Worm (Caenorhabditis elegans) whole organism, late embryonic: ENCODE results near the gene scyl-1.

ENCODE experiments used
- F13H6.1 ChIP-seq: sonication (generic microtip); optimal IDR thresholded peaks from 2 replicates; lab custom pipeline; 2016; ENCODE audit warnings: missing genetic modification characterization, missing compliant biosample characterization
- K02D7.2 ChIP-seq: sonication (generic microtip); optimal IDR thresholded peaks from 2 replicates; lab custom pipeline; 2017; ENCODE audit warnings: mild to moderate bottlenecking, missing genetic modification characterization, missing compliant biosample characterization
- ahr-1 ChIP-seq: sonication (generic microtip); optimal IDR thresholded peaks from 2 replicates; lab custom pipeline; 2016; ENCODE audit warnings: missing genetic modification characterization, missing compliant biosample characterization
- ceh-18 ChIP-seq: sonication (generic microtip); optimal IDR thresholded peaks from 2 replicates; lab custom pipeline; 2016; ENCODE audit warnings: missing genetic modification characterization, missing compliant biosample characterization
- ceh-19 ChIP-seq: fragments of 200-800 bp; sonication (Bioruptor generic); optimal IDR thresholded peaks from 2 replicates; lab custom pipeline; 2018; ENCODE audit warnings: mild to moderate bottlenecking, missing genetic modification characterization, missing compliant biosample characterization
- ceh-2 ChIP-seq: sonication (generic microtip); optimal IDR thresholded peaks from 2 replicates; lab custom pipeline; 2016; ENCODE audit warnings: missing genotype, missing genetic modification characterization, missing compliant biosample characterization
- ceh-22 ChIP-seq: sonication (generic microtip); optimal IDR thresholded peaks from 2 replicates; lab custom pipeline; 2017; ENCODE audit warnings: missing biosample characterization, missing genetic modification characterization
- ceh-31 ChIP-seq: sonication (generic microtip); optimal IDR thresholded peaks from 2 replicates; lab custom pipeline; 2016; ENCODE audit warnings: missing genetic modification characterization, missing compliant biosample characterization
- che-1 ChIP-seq: sonication (generic microtip); optimal IDR thresholded peaks from 2 replicates; lab custom pipeline; 2016; ENCODE audit warnings: mild to moderate bottlenecking, missing genetic modification characterization, missing compliant biosample characterization
- elt-2 ChIP-seq: sonication (generic microtip); optimal IDR thresholded peaks from 2 replicates; lab custom pipeline; 2016; ENCODE audit warnings: missing genetic modification reagents, missing genetic modification characterization, missing compliant biosample characterization
- elt-4 ChIP-seq: sonication (generic microtip); optimal IDR thresholded peaks from 2 replicates; lab custom pipeline; 2016; ENCODE audit warnings: missing genetic modification characterization, missing compliant biosample characterization
- ets-4 ChIP-seq: sonication (generic microtip); optimal IDR thresholded peaks from 2 replicates; lab custom pipeline; 2016; ENCODE audit warnings: missing genetic modification characterization, missing compliant biosample characterization
- eyg-1 ChIP-seq: sonication (generic microtip); optimal IDR thresholded peaks from 2 replicates; lab custom pipeline; 2016; ENCODE audit warnings: missing genotype, missing genetic modification characterization, missing compliant biosample characterization
- fax-1 ChIP-seq: sonication (generic microtip); optimal IDR thresholded peaks from 2 replicates; lab custom pipeline; 2016; ENCODE audit warnings: missing genotype, missing genetic modification characterization, missing compliant biosample characterization
- fkh-10 ChIP-seq: fragments of 150-350 bp; optimal IDR thresholded peaks from 2 replicates; lab custom pipeline; 2014; ENCODE audit warnings: missing biosample characterization, missing genetic modification reagents, missing genetic modification characterization
- gmeb-2 ChIP-seq: sonication (generic microtip); optimal IDR thresholded peaks from 2 replicates; lab custom pipeline; 2016; ENCODE audit warnings: missing genetic modification characterization, inconsistent platforms, missing compliant biosample characterization
- hlh-13 ChIP-seq: fragments of 200-800 bp; sonication (Bioruptor generic); optimal IDR thresholded peaks from 2 replicates; lab custom pipeline; 2018; ENCODE audit warnings: mild to moderate bottlenecking, missing genetic modification characterization, missing compliant biosample characterization
- hlh-15 ChIP-seq: sonication (generic microtip); optimal IDR thresholded peaks from 2 replicates; lab custom pipeline; 2016; ENCODE audit warnings: missing genetic modification characterization, missing compliant biosample characterization
- hlh-6 ChIP-seq: sonication (generic microtip); optimal IDR thresholded peaks from 2 replicates; lab custom pipeline; 2016; ENCODE audit warnings: missing genotype, missing genetic modification characterization, missing compliant biosample characterization
- hlh-8 ChIP-seq: sonication (generic microtip); optimal IDR thresholded peaks from 2 replicates; lab custom pipeline; 2016; ENCODE audit warnings: missing genotype, missing genetic modification characterization, missing compliant biosample characterization
- lim-6 ChIP-seq: sonication (generic microtip); optimal IDR thresholded peaks from 2 replicates; lab custom pipeline; 2016; ENCODE audit warnings: missing genetic modification characterization, missing compliant biosample characterization
- lin-11 ChIP-seq: fragments of 200-800 bp; sonication (Bioruptor generic); optimal IDR thresholded peaks from 2 replicates; lab custom pipeline; 2018; ENCODE audit warnings: mild to moderate bottlenecking, missing genetic modification characterization, missing compliant biosample characterization
- madf-2 ChIP-seq: sonication (generic microtip); optimal IDR thresholded peaks from 2 replicates; lab custom pipeline; 2017; ENCODE audit warnings: missing genetic modification characterization, missing compliant biosample characterization
- nfya-1 ChIP-seq: sonication (generic microtip); optimal IDR thresholded peaks from 2 replicates; lab custom pipeline; 2017; ENCODE audit warnings: missing genetic modification characterization, mild to moderate bottlenecking, missing compliant biosample characterization, antibody characterized with exemption, moderate library complexity
- nhr-11 ChIP-seq: fragments of 150-350 bp; optimal IDR thresholded peaks from 2 replicates; lab custom pipeline; 2014; ENCODE audit warnings: missing biosample characterization, missing genetic modification characterization
- nhr-232 ChIP-seq: sonication (generic microtip); optimal IDR thresholded peaks from 2 replicates; lab custom pipeline; 2016; ENCODE audit warnings: missing genetic modification characterization, missing compliant biosample characterization
- npax-4 ChIP-seq: sonication (generic microtip); optimal IDR thresholded peaks from 2 replicates; lab custom pipeline; 2016; ENCODE audit warnings: missing genetic modification characterization, missing compliant biosample characterization
- odd-2 ChIP-seq: sonication (generic microtip); optimal IDR thresholded peaks from 2 replicates; lab custom pipeline; 2017; ENCODE audit warnings: antibody characterized with exemption, mild to moderate bottlenecking, missing genetic modification characterization, missing compliant biosample characterization
- pha-2 ChIP-seq: sonication (generic microtip); optimal IDR thresholded peaks from 2 replicates; lab custom pipeline; 2017; ENCODE audit warnings: mild to moderate bottlenecking, missing genetic modification characterization, missing compliant biosample characterization
- sox-4 ChIP-seq: sonication (generic microtip); optimal IDR thresholded peaks from 2 replicates; lab custom pipeline; 2017; ENCODE audit warnings: mild to moderate bottlenecking, missing genetic modification characterization, inconsistent platforms, missing compliant biosample characterization
- tbx-2 ChIP-seq: sonication (generic microtip); optimal IDR thresholded peaks from 2 replicates; lab custom pipeline; 2016; ENCODE audit warnings: missing genetic modification characterization, missing compliant biosample characterization
- tbx-7 ChIP-seq: sonication (generic microtip); optimal IDR thresholded peaks from 2 replicates; lab custom pipeline; 2016; ENCODE audit warnings: missing genotype, missing genetic modification characterization, missing compliant biosample characterization
- ttx-3 ChIP-seq: sonication (generic microtip); optimal IDR thresholded peaks from 2 replicates; lab custom pipeline; 2016; ENCODE audit warnings: missing genetic modification reagents, missing genetic modification characterization, missing compliant biosample characterization
- unc-42 ChIP-seq: sonication (generic microtip); optimal IDR thresholded peaks from 2 replicates; lab custom pipeline; 2016; ENCODE audit warnings: missing genotype, missing genetic modification characterization, missing compliant biosample characterization
- zip-5 ChIP-seq: sonication (generic microtip); optimal IDR thresholded peaks from 2 replicates; lab custom pipeline; 2016; ENCODE audit warnings: missing genetic modification characterization, missing compliant biosample characterization
- ztf-16 ChIP-seq: sonication (generic microtip); optimal IDR thresholded peaks from 2 replicates; lab custom pipeline; 2017; ENCODE audit warnings: missing genetic modification characterization, missing compliant biosample characterization

scyl-1 gene

ce11 chrV:13075432-13075831 is 33.9 kb upstream of the scyl-1 start:
- TF ChIP-seq lim-6 (tag; lab: Kevin White, UChicago) (no peak), pha-2 (tag; lab: Kevin White, UChicago) (no peak), nfya-1 (tag; lab: Kevin White, UChicago) (no peak), gmeb-2 (tag; lab: Kevin White, UChicago) (no peak), ceh-22 (tag; lab: Kevin White, UChicago) (no peak), tbx-7 (tag; lab: Kevin White, UChicago) (no peak), ttx-3 (tag; lab: Kevin White, UChicago) (no peak), K02D7.2 (tag; lab: Kevin White, UChicago) (no peak)
- TF ChIP-seq, all 69 proteins: peak for 0

- TF ChIP-seq unc-42 (tag; lab: Kevin White, UChicago): peak; percentile 31
- no peak for TF ChIP-seq F13H6.1 (tag; lab: Kevin White, UChicago)
- TF ChIP-seq hlh-8 (tag; lab: Kevin White, UChicago): no peak
- TF ChIP-seq lin-11 (tag; lab: Kevin White, UChicago): no peak
- no peak for TF ChIP-seq fax-1 (tag; lab: Kevin White, UChicago)
Measured at ce11 chrV:13074148-13074547, 32.6 kb upstream of the scyl-1 start.

ce11 chrV:13073145-13073544 is 31.6 kb upstream of the scyl-1 start:
- no peak for TF ChIP-seq ceh-31 (tag; lab: Kevin White, UChicago)
- no peak for TF ChIP-seq sox-4 (tag; lab: Kevin White, UChicago)
- no peak for TF ChIP-seq odd-2 (tag; lab: Kevin White, UChicago)
- no peak for TF ChIP-seq eyg-1 (tag; lab: Kevin White, UChicago)
- TF ChIP-seq ahr-1 (tag; lab: Kevin White, UChicago): no peak
- TF ChIP-seq ceh-18 (tag; lab: Kevin White, UChicago): no peak
- TF ChIP-seq hlh-15 (tag; lab: Kevin White, UChicago): no peak
- no peak for TF ChIP-seq che-1 (tag; lab: Kevin White, UChicago)
- no peak for TF ChIP-seq ztf-16 (tag; lab: Kevin White, UChicago)
- no peak for TF ChIP-seq ceh-19 (GFP tag; lab: Kevin White, UChicago)
- TF ChIP-seq elt-4 (tag; lab: Kevin White, UChicago): no peak
- TF ChIP-seq nhr-11 (tag; lab: Kevin White, UChicago): no peak
- TF ChIP-seq, all 69 proteins: peak for 0

ce11 chrV:13071052-13071451 is 29.5 kb upstream of the scyl-1 start, which contains the start of gene C34B4.3:
TSS of gene C34B4.3 (minus strand) at chrV:13071152.
- TF ChIP-seq hlh-6 (tag; lab: Kevin White, UChicago) (no peak), odd-2 (tag; lab: Kevin White, UChicago) (no peak), nhr-232 (tag; lab: Kevin White, UChicago) (no peak), zip-5 (tag; lab: Kevin White, UChicago) (no peak), ztf-16 (tag; lab: Kevin White, UChicago) (no peak), hlh-13 (GFP tag; lab: Kevin White, UChicago) (no peak), ceh-2 (no peak), npax-4 (no peak)

ce11 chrV:13070278-13070677 is 28.8 kb upstream of the scyl-1 start:
- no peak for TF ChIP-seq hlh-6 (tag; lab: Kevin White, UChicago)
- TF ChIP-seq elt-4 (tag; lab: Kevin White, UChicago): no peak
- TF ChIP-seq lim-6 (tag; lab: Kevin White, UChicago): no peak
- no peak for TF ChIP-seq hlh-8 (tag; lab: Kevin White, UChicago)
- no peak for TF ChIP-seq elt-2
- TF ChIP-seq F13H6.1 (tag; lab: Kevin White, UChicago): no peak
- no peak for TF ChIP-seq fkh-10
- no peak for TF ChIP-seq unc-42 (tag; lab: Kevin White, UChicago)
- TF ChIP-seq tbx-2 (tag; lab: Kevin White, UChicago): no peak
- no peak for TF ChIP-seq ets-4
- no peak for TF ChIP-seq madf-2
